Fruit fly (Drosophila melanogaster): ENCODE results near the gene GstO3.
A peak's percentile ranks its signal among the peaks of the same experiment; 100 is the strongest.

Gene GstO3

DNA sequence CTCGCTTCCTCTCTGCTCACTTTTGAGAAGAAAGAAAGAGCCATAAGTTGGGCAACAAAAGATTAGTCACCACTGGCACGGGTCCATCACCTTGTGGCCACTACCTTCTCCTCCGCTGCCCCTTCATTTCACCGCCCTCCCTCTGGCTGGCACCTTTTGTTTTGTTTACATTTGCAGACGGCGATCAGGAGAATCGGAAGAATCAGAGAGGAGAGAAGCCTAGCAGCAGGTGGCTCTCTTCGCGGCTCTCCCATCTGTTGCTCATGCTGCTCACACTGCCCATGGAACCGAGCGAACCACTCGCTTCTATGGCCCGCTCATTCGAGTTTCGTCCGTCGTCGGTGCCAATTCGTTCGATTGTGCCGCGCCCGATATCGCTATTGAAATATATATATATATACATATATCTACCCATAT, 27.7 kb downstream of the GstO3 start:
- peak; percentile 49 for TF ChIP-seq CG11617 (GFP tag; optimal IDR thresholded peaks at IDR 0.05)
- peak; percentile 97 for TF ChIP-seq kay (GFP tag; ENCODE audit: borderline replicate concordance)
- peak; percentile 25 for TF ChIP-seq Crg-1 (GFP tag; optimal IDR thresholded peaks at IDR 0.05)
- TF ChIP-seq CG12768 (GFP tag; optimal IDR thresholded peaks at IDR 0.05): peak; percentile 67
- TF ChIP-seq pad (GFP tag; optimal IDR thresholded peaks at IDR 0.05): peak; percentile 43
- no peak for TF ChIP-seq ovo (GFP tag; optimal IDR thresholded peaks at IDR 0.05)
- peak; percentile 30 for TF ChIP-seq CG1620 (GFP tag; optimal IDR thresholded peaks at IDR 0.05)
- peak; percentile 4 for TF ChIP-seq CG7045 (GFP tag; optimal IDR thresholded peaks at IDR 0.05)
- TF ChIP-seq Clk (GFP tag; optimal IDR thresholded peaks at IDR 0.05): peak; percentile 12
- TF ChIP-seq tj (GFP tag; optimal IDR thresholded peaks at IDR 0.05): peak; percentile 65
- TF ChIP-seq toe (GFP tag; optimal IDR thresholded peaks at IDR 0.05): peak; percentile 48
- no peak for TF ChIP-seq CG5204 (GFP tag; optimal IDR thresholded peaks at IDR 0.05)
- TF ChIP-seq cnc (optimal IDR thresholded peaks at IDR 0.05): no peak
- no peak for TF ChIP-seq Hr96 (GFP tag; optimal IDR thresholded peaks at IDR 0.05)
- TF ChIP-seq cic (GFP tag; optimal IDR thresholded peaks at IDR 0.05): peak; percentile 66
- peak; percentile 56 for TF ChIP-seq CG33017 (tag; optimal IDR thresholded peaks at IDR 0.05)
- peak; percentile 21 for TF ChIP-seq bab1 (GFP tag; optimal IDR thresholded peaks at IDR 0.05)
- peak; percentile 28 for TF ChIP-seq CG14711 (tag; optimal IDR thresholded peaks at IDR 0.05)
- peak; percentile 47 for TF ChIP-seq CG7101 (tag; optimal IDR thresholded peaks at IDR 0.05)
- TF ChIP-seq Mnt (GFP tag; optimal IDR thresholded peaks at IDR 0.05): peak; percentile 86

DNA sequence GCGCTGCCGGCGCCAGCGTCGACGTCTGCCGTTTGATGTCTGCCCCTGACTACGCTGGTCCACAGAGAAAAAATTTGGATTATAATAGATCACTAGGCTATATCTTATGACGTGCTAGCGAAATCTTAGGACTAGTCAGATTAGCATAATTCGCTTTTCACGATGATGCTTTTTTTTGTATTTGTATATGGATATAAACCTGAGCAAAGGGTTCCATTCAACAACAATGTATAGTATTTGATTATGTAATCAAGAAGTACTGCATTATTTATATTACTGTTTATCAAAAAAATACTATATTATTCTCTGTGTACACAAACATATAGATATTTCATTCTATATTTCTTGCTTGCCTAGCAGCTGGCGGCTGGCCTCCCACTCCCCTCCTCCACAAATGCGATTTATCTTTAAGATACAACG, 28.4 kb downstream of the GstO3 start:
- TF ChIP-seq Clk (GFP tag; optimal IDR thresholded peaks at IDR 0.05) (no peak), CG14711 (tag; optimal IDR thresholded peaks at IDR 0.05) (peak; percentile 52), bab1 (GFP tag; optimal IDR thresholded peaks at IDR 0.05) (no peak), CG7045 (GFP tag; optimal IDR thresholded peaks at IDR 0.05) (peak; percentile 37), pad (GFP tag; optimal IDR thresholded peaks at IDR 0.05) (peak; percentile 14), Mnt (GFP tag; optimal IDR thresholded peaks at IDR 0.05) (no peak), toe (GFP tag; optimal IDR thresholded peaks at IDR 0.05) (peak; percentile 43), CG1620 (GFP tag; optimal IDR thresholded peaks at IDR 0.05) (no peak), CG11617 (GFP tag; optimal IDR thresholded peaks at IDR 0.05) (peak; percentile 41), CG5204 (GFP tag; optimal IDR thresholded peaks at IDR 0.05) (peak; percentile 29), CG33017 (tag; optimal IDR thresholded peaks at IDR 0.05) (peak; percentile 65), cnc (optimal IDR thresholded peaks at IDR 0.05) (no peak), CG7101 (tag; optimal IDR thresholded peaks at IDR 0.05) (peak; percentile 73), ovo (GFP tag; optimal IDR thresholded peaks at IDR 0.05) (no peak), kay (GFP tag; ENCODE audit: borderline replicate concordance) (peak; percentile 91), CG12768 (GFP tag; optimal IDR thresholded peaks at IDR 0.05) (peak; percentile 16), Hr96 (GFP tag; optimal IDR thresholded peaks at IDR 0.05) (no peak), tj (GFP tag; optimal IDR thresholded peaks at IDR 0.05) (peak; percentile 30), Crg-1 (GFP tag; optimal IDR thresholded peaks at IDR 0.05) (no peak), cic (GFP tag; optimal IDR thresholded peaks at IDR 0.05) (peak; percentile 81)

DNA sequence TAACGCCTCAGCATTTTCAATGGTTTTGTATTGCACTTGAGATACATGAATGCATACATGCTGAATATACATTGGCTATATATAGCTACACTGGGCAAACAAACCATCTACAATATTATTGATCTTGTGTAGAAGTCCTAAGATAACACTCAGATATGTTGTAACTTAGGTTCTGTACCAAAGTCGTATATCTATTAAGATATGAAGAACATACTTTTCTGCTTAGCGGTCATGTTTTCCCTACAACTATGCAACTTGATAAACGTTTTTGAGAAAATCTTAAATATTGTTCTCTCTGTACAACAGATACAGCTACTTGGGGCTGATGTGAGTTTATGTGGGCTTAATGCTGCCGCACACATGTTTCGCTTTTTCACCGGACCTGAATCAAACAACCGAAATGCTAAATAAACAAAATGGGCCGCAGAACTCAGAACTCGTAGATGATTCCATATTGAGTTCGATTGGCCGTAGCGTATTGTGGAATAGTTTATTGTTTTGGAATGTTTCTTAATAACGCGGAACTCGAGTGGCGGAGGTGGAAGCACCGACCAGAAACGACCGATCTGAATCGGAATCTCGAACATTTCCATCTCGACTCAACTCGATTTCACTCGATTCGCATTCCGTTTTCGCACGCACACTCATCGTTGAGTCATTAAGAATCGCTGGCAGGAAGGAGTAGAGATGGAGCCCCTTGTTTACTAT, 30.7 kb downstream of the GstO3 start:
- TF ChIP-seq CG7045 (GFP tag; optimal IDR thresholded peaks at IDR 0.05) (no peak), CG7101 (tag; optimal IDR thresholded peaks at IDR 0.05) (peak; percentile 33), Mnt (GFP tag; optimal IDR thresholded peaks at IDR 0.05) (no peak), bab1 (GFP tag; optimal IDR thresholded peaks at IDR 0.05) (peak; percentile 28), kay (GFP tag; ENCODE audit: borderline replicate concordance) (no peak), Hr96 (GFP tag; optimal IDR thresholded peaks at IDR 0.05) (no peak), CG14711 (tag; optimal IDR thresholded peaks at IDR 0.05) (peak; percentile 46), cic (GFP tag; optimal IDR thresholded peaks at IDR 0.05) (no peak), tj (GFP tag; optimal IDR thresholded peaks at IDR 0.05) (peak; percentile 97)

DNA sequence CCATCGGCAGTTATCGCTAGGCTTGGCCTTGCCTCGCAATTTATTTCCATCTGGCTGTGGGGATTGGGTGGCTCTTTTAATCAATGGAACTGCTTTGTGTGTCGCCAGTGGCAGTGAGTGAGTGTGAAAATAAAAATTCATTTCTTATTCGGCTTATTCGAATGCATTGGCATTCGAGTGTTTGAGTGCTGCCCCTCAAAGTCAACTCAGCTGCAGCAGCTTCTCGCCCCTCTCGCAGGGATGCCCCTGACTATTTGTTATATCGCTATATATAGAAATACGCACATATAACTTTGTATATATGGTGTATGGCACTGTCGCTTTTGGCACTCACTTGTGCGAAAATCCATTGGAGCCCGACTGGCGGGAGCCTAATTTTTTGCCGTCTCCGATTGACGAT, 32.2 kb downstream of the GstO3 start:
- TF ChIP-seq CG11617 (GFP tag; optimal IDR thresholded peaks at IDR 0.05): no peak
- no peak for TF ChIP-seq cnc (optimal IDR thresholded peaks at IDR 0.05)
- no peak for TF ChIP-seq ovo (GFP tag; optimal IDR thresholded peaks at IDR 0.05)
- no peak for TF ChIP-seq CG7045 (GFP tag; optimal IDR thresholded peaks at IDR 0.05)
- TF ChIP-seq Mnt (GFP tag; optimal IDR thresholded peaks at IDR 0.05): no peak
- no peak for TF ChIP-seq CG7101 (tag; optimal IDR thresholded peaks at IDR 0.05)
- TF ChIP-seq kay (GFP tag; ENCODE audit: borderline replicate concordance): no peak
- no peak for TF ChIP-seq CG33017 (tag; optimal IDR thresholded peaks at IDR 0.05)
- TF ChIP-seq Clk (GFP tag; optimal IDR thresholded peaks at IDR 0.05): no peak
- TF ChIP-seq CG12768 (GFP tag; optimal IDR thresholded peaks at IDR 0.05): no peak
- no peak for TF ChIP-seq CG5204 (GFP tag; optimal IDR thresholded peaks at IDR 0.05)

DNA sequence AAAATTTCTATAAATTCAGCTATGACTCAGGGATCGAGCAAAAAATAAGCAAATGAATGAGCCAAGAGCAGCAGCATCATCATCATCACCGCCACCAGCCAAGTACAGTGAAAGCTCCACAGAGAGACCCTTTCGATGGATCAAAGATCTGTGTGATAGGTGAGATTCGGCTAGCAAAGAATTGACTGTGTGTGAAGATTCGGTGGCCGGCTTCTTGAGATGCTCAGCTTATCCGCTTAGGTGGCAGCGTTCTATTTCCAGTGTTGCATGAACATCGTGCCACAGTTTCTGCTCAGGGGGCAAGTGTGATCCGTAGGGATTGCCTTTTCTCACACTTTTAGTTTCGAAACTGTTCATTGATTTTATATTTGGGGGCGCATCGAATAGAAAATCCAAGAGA, 34.4 kb downstream of the GstO3 start:
- TF ChIP-seq CG7101 (tag; optimal IDR thresholded peaks at IDR 0.05) (no peak), CG12768 (GFP tag; optimal IDR thresholded peaks at IDR 0.05) (no peak), CG7045 (GFP tag; optimal IDR thresholded peaks at IDR 0.05) (no peak), ovo (GFP tag; optimal IDR thresholded peaks at IDR 0.05) (no peak), kay (GFP tag; ENCODE audit: borderline replicate concordance) (no peak), cic (GFP tag; optimal IDR thresholded peaks at IDR 0.05) (no peak), toe (GFP tag; optimal IDR thresholded peaks at IDR 0.05) (no peak), CG5204 (GFP tag; optimal IDR thresholded peaks at IDR 0.05) (no peak), Crg-1 (GFP tag; optimal IDR thresholded peaks at IDR 0.05) (no peak), tj (GFP tag; optimal IDR thresholded peaks at IDR 0.05) (no peak), CG33017 (tag; optimal IDR thresholded peaks at IDR 0.05) (no peak), bab1 (GFP tag; optimal IDR thresholded peaks at IDR 0.05) (no peak), pad (GFP tag; optimal IDR thresholded peaks at IDR 0.05) (no peak), cnc (optimal IDR thresholded peaks at IDR 0.05) (no peak)

Data from whole organism, adult.